Fruit fly (Drosophila melanogaster) whole organism, embryonic: ENCODE measurements around the gene GlyRS.

Experiments used
- Antp ChIP-seq: fragments of 200-800 bp; sonication (Bioruptor generic); optimal IDR thresholded peaks from 3 replicates; lab custom pipeline; 2016; ENCODE audit warnings: missing biosample characterization, missing genetic modification characterization
- Atf-2 ChIP-seq: fragments of 200-800 bp; sonication (Bioruptor generic); optimal IDR thresholded peaks from 2 replicates; lab custom pipeline; 2016; ENCODE audit warnings: missing biosample characterization, missing genetic modification characterization
- CG1024 ChIP-seq: fragments of 200-800 bp; sonication (Bioruptor generic); IDR thresholded peaks from 2 replicates; pipeline ENCODE4 v1.3.6; 2022; ENCODE audit warnings: missing biosample characterization, missing genetic modification characterization
- CG10366 ChIP-seq: fragments of 200-800 bp; sonication (Bioruptor generic); IDR thresholded peaks from 2 replicates; pipeline ENCODE4 v1.3.6; 2022; ENCODE audit warnings: missing biosample characterization, missing genetic modification characterization
- CG10543 ChIP-seq: fragments of 200-800 bp; sonication (Bioruptor generic); optimal IDR thresholded peaks from 3 replicates; lab custom pipeline; 2017; ENCODE audit warnings: missing biosample characterization, mild to moderate bottlenecking, missing genetic modification characterization, moderate library complexity
- CG10654 ChIP-seq: fragments of 200-800 bp; sonication (Bioruptor generic); optimal IDR thresholded peaks from 2 replicates; lab custom pipeline; 2016; ENCODE audit warnings: missing biosample characterization, missing genetic modification characterization
- CG11723 ChIP-seq: fragments of 200-800 bp; sonication (Bioruptor generic); optimal IDR thresholded peaks from 2 replicates; lab custom pipeline; 2017; ENCODE audit warnings: missing biosample characterization, mild to moderate bottlenecking, missing genetic modification characterization
- CG12104 ChIP-seq: fragments of 200-800 bp; sonication (Bioruptor generic); optimal IDR thresholded peaks from 3 replicates; lab custom pipeline; 2016; ENCODE audit warnings: missing biosample characterization, missing genetic modification characterization
- CG13123 ChIP-seq: fragments of 200-800 bp; sonication (Bioruptor generic); optimal IDR thresholded peaks from 2 replicates; lab custom pipeline; 2016; ENCODE audit warnings: missing biosample characterization, missing genetic modification characterization
- CG15479 ChIP-seq: fragments of 200-800 bp; sonication (Bioruptor generic); optimal IDR thresholded peaks from 3 replicates; lab custom pipeline; 2019; ENCODE audit warnings: missing biosample characterization, mild to moderate bottlenecking, missing genetic modification characterization, moderate library complexity
- CG1603 ChIP-seq: fragments of 200-800 bp; sonication (Bioruptor generic); optimal IDR thresholded peaks from 2 replicates; lab custom pipeline; 2019; ENCODE audit warnings: missing biosample characterization, mild to moderate bottlenecking, missing genetic modification characterization, moderate library complexity
- CG17912 ChIP-seq: fragments of 200-800 bp; sonication (Bioruptor generic); optimal IDR thresholded peaks from 2 replicates; lab custom pipeline; 2018; ENCODE audit warnings: missing biosample characterization, mild to moderate bottlenecking, missing genetic modification characterization
- CG18011 ChIP-seq: fragments of 200-800 bp; sonication (Bioruptor generic); optimal IDR thresholded peaks from 2 replicates; lab custom pipeline; 2017; ENCODE audit warnings: missing biosample characterization, missing genetic modification characterization, mild to moderate bottlenecking, moderate library complexity, missing genotype
- CG2120 ChIP-seq: fragments of 200-800 bp; sonication (Bioruptor generic); optimal IDR thresholded peaks from 3 replicates; lab custom pipeline; 2016; ENCODE audit warnings: missing biosample characterization, missing genetic modification characterization
- CG33557 ChIP-seq: fragments of 200-800 bp; sonication (Bioruptor generic); optimal IDR thresholded peaks from 2 replicates; lab custom pipeline; 2019; ENCODE audit warnings: missing biosample characterization, mild to moderate bottlenecking, missing genetic modification characterization, moderate library complexity
- CG3838 ChIP-seq: fragments of 200-800 bp; sonication (Bioruptor generic); optimal IDR thresholded peaks from 3 replicates; lab custom pipeline; 2016; ENCODE audit warnings: missing biosample characterization, missing genetic modification characterization
- CG5180 ChIP-seq: fragments of 200-800 bp; sonication (Bioruptor generic); optimal IDR thresholded peaks from 3 replicates; lab custom pipeline; 2017; ENCODE audit warnings: missing biosample characterization, missing genetic modification characterization, mild to moderate bottlenecking, moderate library complexity, missing genetic modification reagents
- CG7928 ChIP-seq: fragments of 200-800 bp; sonication (Bioruptor generic); optimal IDR thresholded peaks from 2 replicates; lab custom pipeline; 2017; ENCODE audit warnings: missing biosample characterization, mild to moderate bottlenecking, missing genetic modification characterization
- CG7963 ChIP-seq: fragments of 200-800 bp; sonication (Bioruptor generic); IDR thresholded peaks from 3 replicates; pipeline ENCODE4 v1.3.6; 2022; ENCODE audit warnings: missing biosample characterization, missing genetic modification characterization; ENCODE audit not compliant: partially characterized antibody
- CG8388 ChIP-seq: fragments of 200-800 bp; sonication (Bioruptor generic); optimal IDR thresholded peaks from 2 replicates; lab custom pipeline; 2019; ENCODE audit warnings: missing biosample characterization, mild to moderate bottlenecking, missing genetic modification characterization, moderate library complexity
- CG8944 ChIP-seq: fragments of 200-800 bp; sonication (Bioruptor generic); optimal IDR thresholded peaks from 3 replicates; lab custom pipeline; 2016; ENCODE audit warnings: missing biosample characterization, missing genetic modification characterization
- CG9609 ChIP-seq: fragments of 200-800 bp; sonication (Bioruptor generic); optimal IDR thresholded peaks from 3 replicates; lab custom pipeline; 2016; ENCODE audit warnings: missing biosample characterization, missing genetic modification characterization
- CrebB ChIP-seq: fragments of 200-800 bp; sonication (Bioruptor generic); optimal IDR thresholded peaks from 3 replicates; lab custom pipeline; 2018; ENCODE audit warnings: missing biosample characterization, mild to moderate bottlenecking, missing genetic modification characterization
- Dek ChIP-seq: fragments of 200-800 bp; sonication (Bioruptor generic); optimal IDR thresholded peaks from 3 replicates; lab custom pipeline; 2019; ENCODE audit warnings: missing biosample characterization, mild to moderate bottlenecking, missing genetic modification characterization, moderate library complexity
- Mrtf ChIP-seq: fragments of 200-800 bp; sonication (Bioruptor generic); IDR thresholded peaks from 3 replicates; pipeline ENCODE4 v1.3.6; 2022; ENCODE audit warnings: missing biosample characterization, missing genetic modification characterization
- Nf-YB ChIP-seq: fragments of 200-800 bp; sonication (Bioruptor generic); optimal IDR thresholded peaks from 3 replicates; lab custom pipeline; 2019; ENCODE audit warnings: missing biosample characterization, mild to moderate bottlenecking, missing genetic modification characterization, moderate library complexity
- Optix ChIP-seq: fragments of 200-800 bp; sonication (Bioruptor generic); IDR thresholded peaks from 3 replicates; pipeline ENCODE4 v1.3.6; 2022; ENCODE audit warnings: missing biosample characterization, missing genetic modification characterization
- Scr ChIP-seq: fragments of 200-800 bp; sonication (Bioruptor generic); IDR thresholded peaks from 2 replicates; pipeline ENCODE4 v1.3.6; 2022; ENCODE audit warnings: missing biosample characterization, missing genetic modification characterization; ENCODE audit not compliant: partially characterized antibody
- Usf ChIP-seq: fragments of 200-800 bp; sonication (Bioruptor generic); optimal IDR thresholded peaks from 2 replicates; lab custom pipeline; 2017; ENCODE audit warnings: missing genotype, missing biosample characterization, missing genetic modification characterization
- ap ChIP-seq: fragments of 200-800 bp; sonication (Bioruptor generic); IDR thresholded peaks from 2 replicates; pipeline ENCODE4 v1.3.6; 2022; ENCODE audit warnings: missing biosample characterization, missing genetic modification characterization
- ato ChIP-seq: fragments of 200-800 bp; sonication (Bioruptor generic); IDR thresholded peaks from 2 replicates; pipeline ENCODE4 v1.3.6; 2022; ENCODE audit warnings: missing biosample characterization, missing genetic modification characterization; ENCODE audit not compliant: partially characterized antibody
- bowl ChIP-seq: fragments of 200-800 bp; sonication (Bioruptor generic); IDR thresholded peaks from 2 replicates; pipeline ENCODE4 v1.3.6; 2022; ENCODE audit warnings: missing biosample characterization, missing genetic modification characterization
- br ChIP-seq: fragments of >200 bp; optimal IDR thresholded peaks from 2 replicates; lab custom pipeline; 2017
- cas ChIP-seq: fragments of 200-800 bp; sonication (Bioruptor generic); IDR thresholded peaks from 2 replicates; pipeline ENCODE4 v1.3.6; 2022; ENCODE audit warnings: missing biosample characterization, missing genetic modification characterization
- crc ChIP-seq: fragments of 200-800 bp; sonication (Bioruptor generic); optimal IDR thresholded peaks from 2 replicates; lab custom pipeline; 2016; ENCODE audit warnings: missing biosample characterization, missing genetic modification characterization
- dati ChIP-seq: fragments of 200-800 bp; sonication (Bioruptor generic); IDR thresholded peaks from 2 replicates; pipeline ENCODE4 v1.3.6; 2022; ENCODE audit warnings: missing biosample characterization, missing genetic modification characterization
- fd102C ChIP-seq: fragments of 200-800 bp; sonication (Bioruptor generic); optimal IDR thresholded peaks from 2 replicates; lab custom pipeline; 2018; ENCODE audit warnings: missing biosample characterization, mild to moderate bottlenecking, missing genetic modification characterization, moderate library complexity
- fru ChIP-seq: fragments of >200 bp; optimal IDR thresholded peaks from 2 replicates; lab custom pipeline; 2017
- gro ChIP-seq: fragments of 200-800 bp; sonication (Bioruptor generic); optimal IDR thresholded peaks from 2 replicates; lab custom pipeline; 2016; ENCODE audit warnings: missing biosample characterization, missing genetic modification characterization
- gt ChIP-seq: fragments of 200-800 bp; sonication (Bioruptor generic); IDR thresholded peaks from 2 replicates; pipeline ENCODE4 v1.3.6; 2022; ENCODE audit warnings: missing biosample characterization, missing genetic modification characterization
- insv ChIP-seq, 2 experiments: fragments of 200-800 bp; sonication (Bioruptor generic); optimal IDR thresholded peaks; 3 replicates each; lab custom pipeline; 2016 to 2018; ENCODE audit warnings: missing biosample characterization in 2 of 2, missing genetic modification characterization in 2 of 2
- jigr1 ChIP-seq: fragments of 200-800 bp; sonication (Bioruptor generic); IDR thresholded peaks from 3 replicates; pipeline ENCODE4 v1.3.6; 2022; ENCODE audit warnings: missing biosample characterization, missing genetic modification characterization
- knrl ChIP-seq: fragments of 200-800 bp; sonication (Bioruptor generic); IDR thresholded peaks from 3 replicates; pipeline ENCODE4 v1.3.6; 2022; ENCODE audit warnings: missing biosample characterization, missing genetic modification characterization; ENCODE audit not compliant: partially characterized antibody
- lmd ChIP-seq: fragments of 200-800 bp; sonication (Bioruptor generic); IDR thresholded peaks from 2 replicates; pipeline ENCODE4 v1.3.6; 2022; ENCODE audit warnings: missing biosample characterization, missing genetic modification characterization
- mirr ChIP-seq: fragments of 200-800 bp; sonication (Bioruptor generic); optimal IDR thresholded peaks from 3 replicates; lab custom pipeline; 2018; ENCODE audit warnings: missing biosample characterization, mild to moderate bottlenecking, missing genetic modification characterization
- p53 ChIP-seq: fragments of 200-800 bp; sonication (Bioruptor generic); optimal IDR thresholded peaks from 2 replicates; lab custom pipeline; 2016; ENCODE audit warnings: missing biosample characterization, missing genetic modification characterization
- ranshi ChIP-seq: fragments of 200-800 bp; sonication (Bioruptor generic); IDR thresholded peaks from 2 replicates; pipeline ENCODE4 v1.3.6; 2022; ENCODE audit warnings: missing biosample characterization, missing genetic modification characterization
- sna ChIP-seq: fragments of 200-800 bp; sonication (Bioruptor generic); IDR thresholded peaks from 2 replicates; pipeline ENCODE4 v1.3.6; 2022; ENCODE audit warnings: missing biosample characterization, missing genetic modification characterization; ENCODE audit not compliant: partially characterized antibody
- unpg ChIP-seq: fragments of 200-800 bp; sonication (Bioruptor generic); optimal IDR thresholded peaks from 3 replicates; lab custom pipeline; 2018; ENCODE audit warnings: missing biosample characterization, mild to moderate bottlenecking, missing genetic modification characterization, moderate library complexity
- vfl ChIP-seq: fragments of 200-800 bp; sonication (Bioruptor generic); optimal IDR thresholded peaks from 2 replicates; lab custom pipeline; 2016; ENCODE audit warnings: missing biosample characterization, missing genetic modification characterization

The GlyRS gene

DNA sequence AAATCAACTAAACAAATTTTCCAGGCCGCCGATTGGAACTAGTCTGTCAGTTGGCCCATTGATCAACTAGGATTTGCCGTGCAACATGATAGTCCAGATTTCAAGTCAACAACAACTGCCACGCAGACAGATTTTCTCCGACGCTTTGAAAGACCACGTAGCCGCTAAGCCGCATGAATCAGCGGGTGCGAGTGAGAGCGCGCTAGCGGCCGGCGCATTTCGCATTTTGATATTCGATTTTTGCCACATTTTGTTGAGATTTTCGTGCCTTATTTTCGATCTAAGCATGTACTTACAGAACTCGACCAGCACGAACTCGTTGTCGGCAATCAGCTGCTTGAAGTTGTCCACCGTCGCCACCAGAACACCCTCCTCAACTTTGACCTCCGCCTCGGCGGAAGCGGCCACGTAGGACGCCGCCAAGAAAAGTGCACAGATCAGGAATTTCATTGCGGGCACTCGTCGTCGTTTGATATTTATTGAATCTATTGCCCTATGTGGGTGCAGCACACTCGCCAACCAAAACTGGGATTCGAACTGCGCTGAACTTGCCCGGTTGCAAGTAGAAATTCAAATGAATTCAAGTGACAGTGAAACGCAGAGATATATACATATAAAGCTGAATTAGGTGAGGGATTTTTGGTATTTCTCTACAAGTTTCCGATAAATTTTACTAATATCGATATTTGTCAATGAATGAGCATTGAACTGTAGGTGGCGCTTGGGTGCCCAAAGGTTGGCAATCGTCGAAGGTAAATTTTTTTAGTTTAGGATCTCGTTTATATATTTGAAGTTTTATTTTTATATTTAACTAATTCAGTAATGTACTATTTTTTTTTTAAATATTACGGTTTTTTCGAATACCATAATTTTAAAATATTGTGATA is 47.3 kb downstream of the GlyRS start, which contains the start of gene Pdi (continued):
- TF ChIP-seq p53 (GFP tag; lab: Kevin White, UChicago) (no peak), CG1024 (GFP tag; lab: Robert Waterston, UW) (no peak), knrl (GFP tag; lab: Robert Waterston, UW) (peak; percentile 79), CG10366 (GFP tag; lab: Robert Waterston, UW) (no peak; the same call in 1 of the 2 replicates), CG18011 (GFP tag; lab: Kevin White, UChicago) (no peak), CG7963 (GFP tag; lab: Robert Waterston, UW) (no peak), vfl (GFP tag; lab: Kevin White, UChicago) (no peak), gro (GFP tag; lab: Kevin White, UChicago) (peak; percentile 50), Antp (no peak), mirr (GFP tag; lab: Kevin White, UChicago) (no peak), Nf-YB (GFP tag; lab: Kevin White, UChicago) (peak; percentile 12), CG8388 (GFP tag; lab: Kevin White, UChicago) (peak; percentile 12), unpg (GFP tag; lab: Kevin White, UChicago) (peak; percentile 30), CG13123 (GFP tag; lab: Kevin White, UChicago) (no peak), sna (GFP tag; lab: Robert Waterston, UW) (no peak), crc (GFP tag; lab: Kevin White, UChicago) (no peak), gt (GFP tag; lab: Robert Waterston, UW) (no peak), bowl (no peak), ato (GFP tag; lab: Robert Waterston, UW) (peak; percentile 54), Scr (GFP tag; lab: Robert Waterston, UW) (peak; percentile 69), CG15479 (GFP tag; lab: Kevin White, UChicago) (no peak), Atf-2 (GFP tag; lab: Kevin White, UChicago) (no peak), CG3838 (GFP tag; lab: Kevin White, UChicago) (no peak), CG8944 (no peak), CG10654 (GFP tag; lab: Kevin White, UChicago) (no peak), CG33557 (no peak), CG2120 (GFP tag; lab: Kevin White, UChicago) (peak; percentile 25), Mrtf (GFP tag; lab: Robert Waterston, UW) (no peak), CG9609 (no peak), ranshi (GFP tag; lab: Robert Waterston, UW) (0 out of 2 replicates have a peak, but pooled peaks have one; percentile 45), CG17912 (peak; percentile 34), fru (lab: Kevin White, UChicago) (no peak), Usf (no peak), ap (no peak), CG12104 (GFP tag; lab: Kevin White, UChicago) (no peak), CG5180 (no peak), CrebB (tag; lab: Kevin White, UChicago) (peak; percentile 41), CG1603 (tag; lab: Kevin White, UChicago) (peak; percentile 80), lmd (GFP tag; lab: Robert Waterston, UW) (no peak), Dek (tag; lab: Kevin White, UChicago) (peak; percentile 42), fd102C (GFP tag; lab: Kevin White, UChicago) (no peak), Optix (GFP tag; lab: Robert Waterston, UW) (no peak), dati (GFP tag; lab: Robert Waterston, UW) (no peak), insv (GFP tag; optimal IDR thresholded peaks at IDR 0.05; lab: Kevin White, UChicago) (peak in 1 of 2 experiments; percentile 24), jigr1 (GFP tag; lab: Robert Waterston, UW) (no peak; the same call in 2 of the 3 replicates), br (lab: Kevin White, UChicago) (no peak), CG11723 (GFP tag; lab: Kevin White, UChicago) (no peak), CG7928 (GFP tag; lab: Kevin White, UChicago) (peak; percentile 26), CG10543 (no peak), cas (no peak)
